Fruit fly (Drosophila melanogaster): ENCODE data around the gene aay.

Gene aay

DNA sequence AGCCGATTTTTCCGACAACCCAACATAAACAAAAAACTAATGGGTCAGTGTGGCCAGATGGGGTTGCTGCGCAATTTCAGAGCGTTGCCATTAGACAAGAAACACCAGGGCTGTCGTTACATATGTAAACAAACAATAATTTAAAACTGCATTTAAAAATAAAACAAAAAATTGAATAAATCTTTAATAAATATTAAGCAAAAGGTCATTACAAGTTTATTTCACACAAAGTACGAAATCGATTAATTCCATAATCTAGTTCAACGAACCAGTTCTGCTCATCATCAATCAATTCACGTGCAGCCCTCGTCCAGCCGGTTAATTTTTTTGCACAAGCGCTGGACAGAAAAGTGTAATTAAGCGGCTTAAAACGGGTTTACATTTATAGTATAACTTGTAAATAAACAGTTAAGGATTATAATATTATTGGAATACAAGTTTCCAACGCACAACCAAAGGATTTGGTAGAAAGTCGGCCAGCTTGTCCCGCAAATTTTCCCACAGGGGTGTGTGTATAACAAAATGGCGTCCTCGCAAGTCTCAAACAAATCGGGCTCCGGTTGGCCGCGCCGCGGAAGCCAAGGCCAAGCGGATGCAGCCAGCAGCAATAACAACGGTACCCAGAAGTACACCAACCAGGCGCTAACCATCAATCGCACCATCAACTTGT lies 12.2 kb upstream of the aay start, which contains the start of the genes CG4022 and Cpsf5 (continued):
- TF ChIP-seq jumu (GFP tag; optimal IDR thresholded peaks at IDR 0.05) (peak; percentile 67), ATbp (GFP tag; optimal IDR thresholded peaks at IDR 0.05) (peak; percentile 62), salm (tag; optimal IDR thresholded peaks at IDR 0.05) (peak; percentile 43), shn (GFP tag; optimal IDR thresholded peaks at IDR 0.05) (peak; percentile 44), CG7271 (tag; optimal IDR thresholded peaks at IDR 0.05) (peak; percentile 67), CG17612 (GFP tag; IDR thresholded peaks at IDR 0.05) (no peak), dati (GFP tag; IDR thresholded peaks at IDR 0.05) (peak; percentile 25; the same call in 1 of the 2 replicates), CG14710 (tag; optimal IDR thresholded peaks at IDR 0.05) (peak; percentile 90), BEAF-32 (GFP tag; optimal IDR thresholded peaks at IDR 0.05) (peak; percentile 52), CG7987 (GFP tag; optimal IDR thresholded peaks at IDR 0.05) (no peak), CG14441 (GFP tag; IDR thresholded peaks at IDR 0.05) (peak; percentile 83), CG4282 (GFP tag; optimal IDR thresholded peaks at IDR 0.05) (no peak), CG12071 (GFP tag; optimal IDR thresholded peaks at IDR 0.05) (peak; percentile 27), sc (optimal IDR thresholded peaks at IDR 0.05) (no peak), sc (GFP tag; optimal IDR thresholded peaks at IDR 0.05) (peak; percentile 16), CG34422 (GFP tag; IDR thresholded peaks at IDR 0.05) (peak; percentile 80), pfk (GFP tag; optimal IDR thresholded peaks at IDR 0.05) (no peak), slou (GFP tag; optimal IDR thresholded peaks at IDR 0.05) (peak; percentile 51), CG34376 (GFP tag; optimal IDR thresholded peaks at IDR 0.05) (peak; percentile 23), sr (GFP tag; IDR thresholded peaks at IDR 0.05) (0 out of 3 replicates have a peak, but pooled peaks have one; percentile 17), dm (GFP tag; optimal IDR thresholded peaks at IDR 0.05) (peak; percentile 30), Hr39 (optimal IDR thresholded peaks at IDR 0.05) (no peak), CG31388 (GFP tag; optimal IDR thresholded peaks at IDR 0.05) (peak; percentile 46), danr (GFP tag; IDR thresholded peaks at IDR 0.05) (peak; percentile 52; the same call in 1 of the 2 replicates), CG12769 (tag; optimal IDR thresholded peaks at IDR 0.05) (peak; percentile 71), Lhr (GFP tag; optimal IDR thresholded peaks at IDR 0.05) (peak; percentile 80), CG13296 (GFP tag; optimal IDR thresholded peaks at IDR 0.05) (peak; percentile 72), p53 (GFP tag; optimal IDR thresholded peaks at IDR 0.05) (no peak), D (optimal IDR thresholded peaks at IDR 0.05) (no peak), D (GFP tag; optimal IDR thresholded peaks at IDR 0.05) (peak; percentile 75), CoRest (tag; optimal IDR thresholded peaks at IDR 0.05) (peak; percentile 91), C15 (GFP tag; IDR thresholded peaks at IDR 0.05) (peak; percentile 79; the same call in 1 of the 3 replicates), CG11560 (tag; IDR thresholded peaks at IDR 0.05) (0 out of 3 replicates have a peak, but pooled peaks have one; percentile 20), CG11085 (GFP tag; IDR thresholded peaks at IDR 0.05) (peak; percentile 56; the same call in 1 of the 2 replicates), B-H1 (GFP tag; IDR thresholded peaks at IDR 0.05) (peak; percentile 63; the same call in 2 of the 3 replicates), ems (GFP tag; optimal IDR thresholded peaks at IDR 0.05) (peak; percentile 70), MBD-R2 (GFP tag; IDR thresholded peaks at IDR 0.05) (peak; percentile 84), fd64A (GFP tag; optimal IDR thresholded peaks at IDR 0.05) (no peak), gro (GFP tag; optimal IDR thresholded peaks at IDR 0.05) (peak; percentile 23), Ets65A (GFP tag) (peak; percentile 90), Dip2 (GFP tag; IDR thresholded peaks at IDR 0.05) (no peak), crc (GFP tag; optimal IDR thresholded peaks at IDR 0.05) (no peak), stwl (tag; optimal IDR thresholded peaks at IDR 0.05) (peak; percentile 73), CG17385 (GFP tag; optimal IDR thresholded peaks at IDR 0.05) (peak; percentile 81), ewg (GFP tag; optimal IDR thresholded peaks at IDR 0.05) (peak; percentile 79), Sry-δ (GFP tag; optimal IDR thresholded peaks at IDR 0.05) (peak; percentile 42), Dref (GFP tag; IDR thresholded peaks at IDR 0.05) (peak; percentile 48), NFAT (GFP tag; IDR thresholded peaks at IDR 0.05) (peak; percentile 72), Aef1 (GFP tag; IDR thresholded peaks at IDR 0.05) (peak; percentile 76), Atf3 (GFP tag; optimal IDR thresholded peaks at IDR 0.05) (peak; percentile 36), gem (tag; optimal IDR thresholded peaks at IDR 0.05) (peak; percentile 93)

All from whole organism, embryonic.